Worm (Caenorhabditis elegans) whole organism, midembryonic: Measurements from ENCODE around the gene F14D7.1.

Experiments used
- tab-1 ChIP-seq: fragments of 200-800 bp; sonication (Bioruptor generic); IDR thresholded peaks from 2 replicates; pipeline ENCODE4 v1.3.6; 2022; ENCODE audit warnings: missing genetic modification characterization, missing compliant biosample characterization
- ztf-29 ChIP-seq: fragments of 200-800 bp; sonication (Bioruptor generic); IDR thresholded peaks from 2 replicates; pipeline ENCODE4 v1.3.6; 2022; ENCODE audit warnings: missing genetic modification reagents, missing genetic modification characterization, missing compliant biosample characterization

- TF ChIP-seq tab-1 (no peak), ztf-29 (GFP tag; lab: Robert Waterston, UW) (no peak)
Measured at ce11 chrV:14294396-14294795, 5.1 kb upstream of the F14D7.1 start, which contains the start of gene F14D7.9.
